Worm (Caenorhabditis elegans) whole organism, mixed stage, embryonic: ENCODE results near the gene srt-32.

ENCODE experiments used
- drap-1 ChIP-seq: fragments of 200-800 bp; sonication (Bioruptor generic); optimal IDR thresholded peaks from 3 replicates; lab custom pipeline; 2018; ENCODE audit warnings: mild to moderate bottlenecking, missing genetic modification characterization, missing compliant biosample characterization
- hlh-1 ChIP-seq: fragments of 150-350 bp; optimal IDR thresholded peaks from 2 replicates; lab custom pipeline; 2014; ENCODE audit warnings: missing biosample characterization, missing genetic modification reagents, missing genetic modification characterization
- unc-62 ChIP-seq: fragments of 150-350 bp; optimal IDR thresholded peaks from 2 replicates; lab custom pipeline; 2014; ENCODE audit warnings: missing biosample characterization, missing genetic modification reagents, missing genetic modification characterization
- ztf-11 ChIP-seq: fragments of 150-350 bp; optimal IDR thresholded peaks from 2 replicates; lab custom pipeline; 2014; ENCODE audit warnings: missing biosample characterization, missing genetic modification characterization

DNA sequence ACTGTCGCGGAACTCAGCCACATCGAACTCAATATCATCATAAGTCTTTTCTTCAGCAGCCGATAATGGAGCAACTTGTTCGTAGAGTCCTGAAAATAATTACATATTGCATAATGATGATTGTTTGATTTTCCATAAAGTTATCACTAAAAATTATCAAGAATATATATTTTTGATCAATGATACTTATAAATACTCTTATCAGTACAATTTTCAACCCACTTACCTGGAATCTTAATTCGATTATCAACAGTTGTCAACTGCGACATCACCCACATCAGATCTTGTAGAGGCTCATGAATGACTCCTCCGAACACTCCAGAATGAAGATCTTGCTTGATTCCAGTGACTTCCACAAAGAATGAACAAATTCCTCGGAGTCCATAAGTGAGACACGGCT lies 36.6 kb downstream of the srt-32 start:
- TF ChIP-seq unc-62 (GFP tag; lab: Kevin White, UChicago) = no peak
- no peak for TF ChIP-seq ztf-11 (tag; lab: Kevin White, UChicago)
- no peak for TF ChIP-seq hlh-1 (tag; lab: Kevin White, UChicago)
- TF ChIP-seq drap-1 (GFP tag; lab: Kevin White, UChicago) = no peak
